Fruit fly (Drosophila melanogaster) whole organism, wandering third instar larva: Measurements from ENCODE around the gene CG4325.

ENCODE experiments used
- Abd-B ChIP-seq: fragments of >200 bp; optimal IDR thresholded peaks from 2 replicates; lab custom pipeline; 2017; ENCODE audit warnings: missing biosample characterization, missing genetic modification characterization
- CG32264 ChIP-seq: fragments of 200-800 bp; sonication (Bioruptor generic); optimal IDR thresholded peaks from 2 replicates; lab custom pipeline; 2016; ENCODE audit warnings: missing biosample characterization, missing genetic modification characterization
- CG9705 ChIP-seq: fragments of 200-800 bp; sonication (Bioruptor generic); optimal IDR thresholded peaks from 2 replicates; lab custom pipeline; 2018; ENCODE audit warnings: missing biosample characterization, mild to moderate bottlenecking, missing genetic modification characterization
- CrebA ChIP-seq: fragments of 200-800 bp; sonication (Bioruptor generic); optimal IDR thresholded peaks from 2 replicates; lab custom pipeline; 2016; ENCODE audit warnings: missing biosample characterization, mild to moderate bottlenecking, missing genetic modification characterization, borderline replicate concordance
- Dfd ChIP-seq: fragments of >200 bp; optimal IDR thresholded peaks from 2 replicates; lab custom pipeline; 2017; ENCODE audit warnings: missing biosample characterization, missing genetic modification characterization
- Dif ChIP-seq: fragments of 200-275, 200-300 bp; sonication (Bioruptor generic); optimal IDR thresholded peaks from 2 replicates; lab custom pipeline; 2018; ENCODE audit warnings: missing biosample characterization, missing genetic modification characterization; ENCODE audit not compliant: partially characterized antibody
- HLH106 ChIP-seq: fragments of 200-800 bp; optimal IDR thresholded peaks from 3 replicates; lab custom pipeline; 2019; ENCODE audit warnings: missing biosample characterization, mild to moderate bottlenecking, missing genetic modification characterization, moderate library complexity
- Hnf4 ChIP-seq: fragments of 200-800 bp; sonication (Bioruptor generic); optimal IDR thresholded peaks from 2 replicates; lab custom pipeline; 2016; ENCODE audit warnings: missing biosample characterization, mild to moderate bottlenecking, missing genetic modification characterization
- Hr78 ChIP-seq: fragments of >200 bp; optimal IDR thresholded peaks from 2 replicates; lab custom pipeline; 2017; ENCODE audit warnings: missing biosample characterization, missing genetic modification characterization
- Hr83 ChIP-seq: fragments of 200-300 bp; sonication (Bioruptor generic); optimal IDR thresholded peaks from 2 replicates; lab custom pipeline; 2016; ENCODE audit warnings: missing biosample characterization, mild to moderate bottlenecking, missing genetic modification characterization, moderate library complexity; ENCODE audit not compliant: poor library complexity, severe bottlenecking
- Jra ChIP-seq: sonication (Bioruptor generic); optimal IDR thresholded peaks from 2 replicates; lab custom pipeline; 2016; ENCODE audit warnings: missing biosample characterization, missing genetic modification characterization
- Mio ChIP-seq: sonication (Bioruptor generic); optimal IDR thresholded peaks from 2 replicates; lab custom pipeline; 2016; ENCODE audit warnings: missing biosample characterization, missing genetic modification characterization
- Myc ChIP-seq: fragments of >200 bp; optimal IDR thresholded peaks from 2 replicates; lab custom pipeline; 2017
- N ChIP-seq: fragments of >200 bp; optimal IDR thresholded peaks from 2 replicates; lab custom pipeline; 2018; ENCODE audit warnings: missing biosample characterization, missing external identifiers, missing genetic modification characterization
- OdsH ChIP-seq: fragments of 200-800 bp; sonication (Bioruptor generic); optimal IDR thresholded peaks from 2 replicates; lab custom pipeline; 2016; ENCODE audit warnings: missing biosample characterization, mild to moderate bottlenecking, missing genetic modification characterization
- Rel ChIP-seq, 2 experiments: fragments of 200-800 bp; sonication (Bioruptor generic) in 1 of 2; optimal IDR thresholded peaks; 2 replicates in 1 of 2; 3 replicates in 1 of 2; lab custom pipeline; 2016 to 2019; ENCODE audit warnings: mild to moderate bottlenecking in 2 of 2, missing biosample characterization in 2 of 2, missing genetic modification characterization in 2 of 2, moderate library complexity in 1 of 2
- Sp1 ChIP-seq: fragments of 200-800 bp; sonication (Bioruptor generic); optimal IDR thresholded peaks from 3 replicates; lab custom pipeline; 2019; ENCODE audit warnings: missing biosample characterization, mild to moderate bottlenecking, missing genetic modification characterization, moderate library complexity
- Vsx2 ChIP-seq: fragments of 200-300, 225-300 bp; sonication (Bioruptor generic); optimal IDR thresholded peaks from 2 replicates; lab custom pipeline; 2018; ENCODE audit warnings: missing biosample characterization, missing genetic modification characterization; ENCODE audit not compliant: partially characterized antibody
- br ChIP-seq: fragments of 200-800 bp; sonication (Bioruptor generic); optimal IDR thresholded peaks from 2 replicates; lab custom pipeline; 2016; ENCODE audit warnings: missing biosample characterization, missing genetic modification characterization
- brk ChIP-seq: fragments of 200-800 bp; sonication (Bioruptor generic); optimal IDR thresholded peaks from 2 replicates; lab custom pipeline; 2016; ENCODE audit warnings: missing biosample characterization, mild to moderate bottlenecking, missing genetic modification characterization
- dl ChIP-seq, 2 experiments: fragments of 175-275, 200-275 bp in 1 of 2; fragments of 200-275 bp in 1 of 2; sonication (Bioruptor generic); optimal IDR thresholded peaks; lab custom pipeline; 2018; ENCODE audit warnings: mild to moderate bottlenecking in 2 of 2, missing biosample characterization in 2 of 2, missing genetic modification characterization in 2 of 2, moderate library complexity in 2 of 2; ENCODE audit not compliant: partially characterized antibody in 2 of 2, insufficient read depth in 1 of 2
- dmrt93B ChIP-seq: fragments of 200-800 bp; sonication (Bioruptor generic); optimal IDR thresholded peaks from 2 replicates; lab custom pipeline; 2018; ENCODE audit warnings: missing biosample characterization, mild to moderate bottlenecking, missing genetic modification characterization
- dsf ChIP-seq: sonication (Bioruptor generic); optimal IDR thresholded peaks from 2 replicates; lab custom pipeline; 2016; ENCODE audit warnings: missing biosample characterization, missing genetic modification characterization, borderline replicate concordance
- foxo ChIP-seq, 2 experiments: fragments of 200-800 bp; sonication (Bioruptor generic); optimal IDR thresholded peaks; 2 replicates in 1 of 2; 3 replicates in 1 of 2; lab custom pipeline; 2016 to 2017; ENCODE audit warnings: missing biosample characterization in 2 of 2, missing genetic modification characterization in 2 of 2
- fru ChIP-seq: fragments of 200-800 bp; sonication (Bioruptor generic); optimal IDR thresholded peaks from 3 replicates; lab custom pipeline; 2016; ENCODE audit warnings: missing biosample characterization, mild to moderate bottlenecking, missing genetic modification characterization
- h ChIP-seq: fragments of 200-800 bp; sonication (Bioruptor generic); optimal IDR thresholded peaks from 3 replicates; lab custom pipeline; 2016; ENCODE audit warnings: missing biosample characterization, mild to moderate bottlenecking, missing genetic modification characterization
- jim ChIP-seq: fragments of 175-275, 200-325 bp; sonication (Bioruptor generic); optimal IDR thresholded peaks from 2 replicates; lab custom pipeline; 2016; ENCODE audit warnings: missing biosample characterization, mild to moderate bottlenecking, missing genetic modification characterization
- lola ChIP-seq: fragments of >200 bp; optimal IDR thresholded peaks from 2 replicates; lab custom pipeline; 2017; ENCODE audit warnings: missing biosample characterization, missing genetic modification characterization
- rgr ChIP-seq: fragments of 200-800 bp; sonication (Bioruptor generic); optimal IDR thresholded peaks from 3 replicates; lab custom pipeline; 2016; ENCODE audit warnings: missing biosample characterization, mild to moderate bottlenecking, missing genetic modification characterization
- sv ChIP-seq: fragments of 200-800 bp; sonication (Bioruptor generic); optimal IDR thresholded peaks from 3 replicates; lab custom pipeline; 2016; ENCODE audit warnings: missing biosample characterization, missing genetic modification characterization
- tai ChIP-seq: sonication (Bioruptor generic); optimal IDR thresholded peaks from 2 replicates; lab custom pipeline; 2016; ENCODE audit warnings: missing biosample characterization, missing genetic modification characterization
- woc ChIP-seq: sonication (Bioruptor generic); optimal IDR thresholded peaks from 2 replicates; lab custom pipeline; 2016; ENCODE audit warnings: missing biosample characterization, mild to moderate bottlenecking, missing genetic modification characterization

Gene CG4325

DNA sequence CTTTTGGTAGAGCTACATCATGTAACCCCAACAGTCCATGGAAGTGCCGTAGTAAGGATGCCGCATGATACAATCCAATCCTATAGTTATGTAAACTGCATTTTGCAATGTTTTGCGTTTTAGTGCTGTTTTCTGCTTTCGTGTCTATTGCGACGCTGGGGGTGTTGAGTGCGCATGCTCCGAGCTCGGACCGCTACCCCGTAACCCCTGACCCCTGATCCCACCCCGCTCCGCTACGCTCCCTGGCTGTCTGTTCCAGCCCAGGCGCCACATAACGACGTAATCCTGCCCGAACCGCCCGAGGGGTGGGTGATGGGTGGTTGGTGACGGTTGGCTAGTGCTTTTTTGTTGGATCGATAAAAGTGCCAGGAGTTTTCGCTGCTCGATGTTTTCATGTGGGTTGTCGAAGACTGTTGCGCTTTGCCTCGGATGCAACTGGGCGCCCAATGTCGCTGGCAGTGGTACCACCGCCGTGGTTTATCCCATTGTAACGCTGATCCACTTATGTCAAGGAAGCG lies 38.3 kb upstream of the CG4325 start:
- no peak for TF ChIP-seq jim (GFP tag; lab: Kevin White, UChicago)
- TF ChIP-seq Abd-B: no peak
- no peak for TF ChIP-seq dl (GFP tag; optimal IDR thresholded peaks at IDR 0.05; lab: Kevin White, UChicago; ENCODE audit: insufficient read depth in 1 of 2, partially characterized antibody in 2 of 2)
- TF ChIP-seq Hr83 (GFP tag; lab: Kevin White, UChicago): no peak
- no peak for TF ChIP-seq Myc (lab: Kevin White, UChicago)
- TF ChIP-seq br (GFP tag; lab: Kevin White, UChicago): no peak

DNA sequence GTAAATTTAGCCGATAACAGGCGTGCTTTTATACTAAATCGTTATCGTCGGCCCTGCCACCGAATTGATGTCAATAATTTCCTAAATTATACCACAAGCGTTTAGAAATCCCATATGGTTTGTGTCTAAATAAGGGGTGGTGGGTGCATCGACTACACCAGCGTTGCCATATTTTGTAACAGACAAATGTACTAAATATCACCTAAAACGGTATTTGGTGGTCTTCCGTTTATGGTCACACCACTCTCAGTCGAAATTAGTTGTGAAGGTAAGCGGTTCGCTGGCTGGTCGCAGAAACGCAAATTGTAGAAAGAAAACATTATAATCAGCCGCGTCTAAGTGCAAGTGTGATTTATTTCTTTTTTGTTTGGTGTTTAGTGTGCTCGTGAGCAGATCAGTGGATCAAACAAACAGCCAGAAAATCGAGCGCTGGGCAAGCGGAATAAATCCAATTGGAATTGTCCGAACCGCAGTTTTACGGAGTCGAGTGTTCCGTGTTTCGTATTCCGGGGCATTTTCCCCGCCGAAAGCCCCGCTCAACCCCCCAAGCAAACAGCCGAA lies 36.8 kb upstream of the CG4325 start, which contains the start of the genes CG16903 and Unc-76:
CG16903 (minus strand) TSS at position 39 of the 561 bp plus-strand sequence.
Unc-76 (plus strand) TSS at position 244 of the 561 bp plus-strand sequence.
- TF ChIP-seq Myc (lab: Kevin White, UChicago): peak; percentile 0
- TF ChIP-seq Dif (GFP tag; lab: Kevin White, UChicago): peak; percentile 59
- peak in 1 of 2 experiments; percentile 32 for TF ChIP-seq dl (GFP tag; optimal IDR thresholded peaks at IDR 0.05; lab: Kevin White, UChicago; ENCODE audit: insufficient read depth in 1 of 2, partially characterized antibody in 2 of 2)
- no peak for TF ChIP-seq Rel (GFP tag; optimal IDR thresholded peaks at IDR 0.05; lab: Kevin White, UChicago)
- peak; percentile 79 for TF ChIP-seq Rel (tag; optimal IDR thresholded peaks at IDR 0.05; lab: Kevin White, UChicago)
- no peak for TF ChIP-seq lola (GFP tag; lab: Kevin White, UChicago)
- no peak for TF ChIP-seq jim (GFP tag; lab: Kevin White, UChicago)
- no peak for TF ChIP-seq Hr83 (GFP tag; lab: Kevin White, UChicago)
- TF ChIP-seq Mio (GFP tag; lab: Kevin White, UChicago): no peak
- TF ChIP-seq br (GFP tag; lab: Kevin White, UChicago): no peak
- TF ChIP-seq brk (GFP tag; lab: Kevin White, UChicago): no peak
- TF ChIP-seq OdsH (GFP tag; lab: Kevin White, UChicago): peak; percentile 7
- no peak for TF ChIP-seq N
- TF ChIP-seq dsf (GFP tag; lab: Kevin White, UChicago): no peak
- TF ChIP-seq dmrt93B (GFP tag; lab: Kevin White, UChicago): peak; percentile 6
- no peak for TF ChIP-seq tai
- TF ChIP-seq Vsx2 (GFP tag; lab: Kevin White, UChicago): no peak
- no peak for TF ChIP-seq Dfd
- TF ChIP-seq Jra (GFP tag; lab: Kevin White, UChicago): peak; percentile 6
- TF ChIP-seq h (GFP tag; lab: Kevin White, UChicago): peak; percentile 51
- TF ChIP-seq fru (GFP tag; lab: Kevin White, UChicago): peak; percentile 22
- TF ChIP-seq CrebA (GFP tag; lab: Kevin White, UChicago): no peak
- TF ChIP-seq rgr (GFP tag; lab: Kevin White, UChicago): peak; percentile 55
- TF ChIP-seq HLH106 (tag; lab: Kevin White, UChicago): peak; percentile 45
- TF ChIP-seq Hr78: no peak
- no peak for TF ChIP-seq CG9705 (GFP tag; lab: Kevin White, UChicago)
- TF ChIP-seq foxo (GFP tag; optimal IDR thresholded peaks at IDR 0.05; lab: Kevin White, UChicago): peak in 1 of 2 experiments; percentile 19
- peak; percentile 6 for TF ChIP-seq woc (GFP tag; lab: Kevin White, UChicago)
- no peak for TF ChIP-seq Hnf4 (GFP tag; lab: Kevin White, UChicago)
- peak; percentile 60 for TF ChIP-seq Sp1 (GFP tag; lab: Kevin White, UChicago)
- TF ChIP-seq, all 38 proteins: peak for 14

DNA sequence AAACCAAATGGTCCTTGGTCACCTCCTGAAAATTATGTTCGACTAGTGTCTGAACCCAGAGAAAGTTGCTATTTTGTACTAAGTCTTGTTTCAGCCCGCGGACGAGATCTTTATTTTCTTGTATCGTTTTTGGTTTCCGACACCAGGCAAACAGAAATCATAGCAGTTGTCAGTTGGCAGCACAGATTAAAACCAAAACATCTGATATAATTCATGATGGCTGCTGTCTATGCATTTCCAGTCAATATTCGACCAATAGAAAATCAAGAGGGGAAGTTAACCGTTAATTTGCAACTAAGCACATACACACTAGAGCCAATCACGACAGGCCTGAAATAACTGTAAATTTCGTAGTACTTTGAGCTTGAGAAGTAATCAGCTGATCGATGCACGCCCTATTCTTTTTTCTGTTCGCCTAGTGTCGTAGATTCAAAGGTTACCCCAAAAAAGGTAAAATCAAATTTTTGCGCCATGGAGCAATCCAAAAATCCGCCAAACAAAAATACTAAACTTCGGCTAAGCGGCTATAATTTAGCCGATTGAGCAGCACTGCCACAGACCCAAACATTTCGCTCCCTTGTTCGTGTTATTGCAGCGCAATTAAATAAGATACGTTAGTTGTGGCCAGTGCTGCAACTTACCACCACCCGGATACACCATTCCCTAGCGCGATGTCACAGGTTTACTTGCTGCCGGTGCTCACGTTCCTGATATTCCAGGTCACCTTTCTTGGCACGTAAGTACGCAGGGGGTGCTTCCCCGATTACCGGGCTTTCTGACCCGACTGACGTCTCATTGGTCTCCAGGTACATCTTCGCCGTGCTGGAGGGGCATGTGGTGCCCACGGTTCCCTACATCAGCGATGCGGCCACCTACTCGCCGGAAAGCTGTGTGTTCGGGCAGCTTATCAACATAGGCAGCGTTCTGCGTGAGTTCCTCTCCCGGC lies 33.1 kb upstream of the CG4325 start, which contains the start of gene CG4025:
CG4025 (plus strand) TSS at position 555 of the 946 bp plus-strand sequence.
- TF ChIP-seq Rel (GFP tag; optimal IDR thresholded peaks at IDR 0.05; lab: Kevin White, UChicago) (no peak), Rel (tag; optimal IDR thresholded peaks at IDR 0.05; lab: Kevin White, UChicago) (peak; percentile 98), sv (GFP tag; lab: Kevin White, UChicago) (no peak), Jra (GFP tag; lab: Kevin White, UChicago) (peak; percentile 48), Myc (lab: Kevin White, UChicago) (peak; percentile 83), h (GFP tag; lab: Kevin White, UChicago) (no peak), br (GFP tag; lab: Kevin White, UChicago) (no peak), CG32264 (GFP tag; lab: Kevin White, UChicago) (no peak), CG9705 (GFP tag; lab: Kevin White, UChicago) (no peak), Abd-B (no peak), Vsx2 (GFP tag; lab: Kevin White, UChicago) (no peak)
